Fruit fly (Drosophila melanogaster): ENCODE data around the gene CG3402.
A peak's percentile ranks its signal among the peaks of the same experiment; 100 is the strongest.

The CG3402 gene

DNA sequence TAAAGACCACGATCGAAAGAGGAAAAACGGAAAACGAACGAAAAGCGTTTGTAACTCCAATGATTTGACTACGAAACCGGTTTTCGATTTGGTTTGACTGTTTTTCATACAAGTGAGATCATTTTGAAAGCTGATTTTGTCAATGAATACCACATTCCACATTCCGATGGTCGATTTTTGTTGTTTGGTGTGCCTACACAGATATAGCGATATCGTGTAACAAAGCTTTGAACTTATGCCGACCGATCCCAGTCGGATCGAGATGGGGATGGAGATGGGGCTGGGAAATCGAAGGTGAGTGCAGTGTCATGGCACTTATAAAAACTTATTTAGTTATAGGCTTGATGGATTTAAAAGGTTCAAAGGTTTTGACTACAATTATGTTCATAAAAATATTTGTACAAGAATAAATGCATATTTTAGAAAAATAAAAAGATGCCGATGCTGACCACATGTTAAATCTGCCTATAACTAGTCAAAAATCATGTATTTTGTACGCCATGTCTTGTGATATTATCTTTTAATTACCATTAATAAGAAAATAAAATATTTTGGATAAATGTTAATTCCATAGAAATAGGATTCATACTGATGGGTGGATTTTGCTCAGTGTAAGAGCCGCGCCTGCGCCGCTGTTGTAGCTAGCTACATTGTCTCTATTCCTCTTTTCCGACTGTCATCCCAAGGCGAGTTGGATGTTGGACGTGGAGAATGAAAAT lies 10.4 kb downstream of the CG3402 start (continued):
- TF ChIP-seq CG8924 (tag; optimal IDR thresholded peaks at IDR 0.05) = peak; percentile 66
- TF ChIP-seq sisA (GFP tag; IDR thresholded peaks at IDR 0.05) = peak; percentile 34; the same call in 1 of the 2 replicates
- TF ChIP-seq sna (GFP tag; IDR thresholded peaks at IDR 0.05; ENCODE audit: partially characterized antibody) = no peak
- TF ChIP-seq Eip74EF (GFP tag; optimal IDR thresholded peaks at IDR 0.05) = peak in 1 of 2 experiments; percentile 44
- TF ChIP-seq ap (GFP tag; IDR thresholded peaks at IDR 0.05) = 0 out of 2 replicates have a peak, but pooled peaks have one; percentile 9
- 0 out of 2 replicates have a peak, but pooled peaks have one; percentile 27 for TF ChIP-seq CG17328 (GFP tag; IDR thresholded peaks at IDR 0.05)
- no peak for TF ChIP-seq pum (GFP tag; optimal IDR thresholded peaks at IDR 0.05)
- no peak for TF ChIP-seq Antp (GFP tag; optimal IDR thresholded peaks at IDR 0.05)
- peak; percentile 68 for TF ChIP-seq Ssrp (tag; optimal IDR thresholded peaks at IDR 0.05)
- no peak for TF ChIP-seq pzg (GFP tag; optimal IDR thresholded peaks at IDR 0.05)
- no peak for TF ChIP-seq zen2 (GFP tag; IDR thresholded peaks at IDR 0.05; ENCODE audit: partially characterized antibody)
- no peak for TF ChIP-seq CG4404 (GFP tag; IDR thresholded peaks at IDR 0.05)
- TF ChIP-seq tap (tag; optimal IDR thresholded peaks at IDR 0.05) = peak; percentile 51
- peak; percentile 15; the same call in 1 of the 2 replicates for TF ChIP-seq CG4730 (GFP tag; IDR thresholded peaks at IDR 0.05)
- TF ChIP-seq CG2875 (GFP tag; optimal IDR thresholded peaks at IDR 0.05) = peak; percentile 51
- TF ChIP-seq inv (GFP tag; IDR thresholded peaks at IDR 0.05; ENCODE audit: partially characterized antibody) = no peak
- TF ChIP-seq prd (optimal IDR thresholded peaks at IDR 0.05) = no peak
- peak; percentile 64; the same call in 2 of the 3 replicates for TF ChIP-seq prd (GFP tag; IDR thresholded peaks at IDR 0.05)
- peak; percentile 32 for TF ChIP-seq CG1602 (GFP tag; optimal IDR thresholded peaks at IDR 0.05)
- TF ChIP-seq CG9437 (GFP tag; optimal IDR thresholded peaks at IDR 0.05) = peak; percentile 33
- no peak for TF ChIP-seq MBD-R2 (GFP tag; IDR thresholded peaks at IDR 0.05)
- no peak for TF ChIP-seq Neu2 (GFP tag; optimal IDR thresholded peaks at IDR 0.05; ENCODE audit: borderline replicate concordance)
- peak; percentile 68; the same call in 1 of the 2 replicates for TF ChIP-seq Ptx1 (GFP tag; IDR thresholded peaks at IDR 0.05)
- peak; percentile 60 for TF ChIP-seq unpg (GFP tag; optimal IDR thresholded peaks at IDR 0.05)
- TF ChIP-seq mam (GFP tag; optimal IDR thresholded peaks at IDR 0.05) = no peak
- peak; percentile 32 for TF ChIP-seq Fer3 (tag; optimal IDR thresholded peaks at IDR 0.05)
- TF ChIP-seq CG16815 (GFP tag; optimal IDR thresholded peaks at IDR 0.05) = peak; percentile 43
- TF ChIP-seq Hr51 (GFP tag; optimal IDR thresholded peaks at IDR 0.05) = peak in 1 of 2 experiments; percentile 82
- no peak for TF ChIP-seq Fer2 (tag; optimal IDR thresholded peaks at IDR 0.05)
- TF ChIP-seq ATbp (GFP tag; optimal IDR thresholded peaks at IDR 0.05) = peak; percentile 42
- peak; percentile 40 for TF ChIP-seq cato (GFP tag; optimal IDR thresholded peaks at IDR 0.05; ENCODE audit: borderline replicate concordance)
- TF ChIP-seq cas (GFP tag; IDR thresholded peaks at IDR 0.05) = no peak
- TF ChIP-seq slbo (GFP tag; IDR thresholded peaks at IDR 0.05) = peak; percentile 38
- TF ChIP-seq maf-S (GFP tag; optimal IDR thresholded peaks at IDR 0.05) = no peak
- TF ChIP-seq trem (tag; optimal IDR thresholded peaks at IDR 0.05) = peak; percentile 56
- peak; percentile 8 for TF ChIP-seq fd3F (GFP tag; optimal IDR thresholded peaks at IDR 0.05)
- peak; percentile 42 for TF ChIP-seq esg (GFP tag; conservative IDR thresholded peaks at IDR 0.05)
- TF ChIP-seq CG10366 (GFP tag; IDR thresholded peaks at IDR 0.05) = peak; percentile 52
- peak; percentile 63 for TF ChIP-seq CG3281 (GFP tag; optimal IDR thresholded peaks at IDR 0.05)
- peak; percentile 48 for TF ChIP-seq ara (GFP tag; IDR thresholded peaks at IDR 0.05)
- TF ChIP-seq BtbVII (GFP tag; optimal IDR thresholded peaks at IDR 0.05) = peak; percentile 60
- no peak for TF ChIP-seq CG1832 (GFP tag; optimal IDR thresholded peaks at IDR 0.05)
- TF ChIP-seq CG18011 (GFP tag; optimal IDR thresholded peaks at IDR 0.05) = peak; percentile 0
- peak; percentile 35 for TF ChIP-seq CG2120 (GFP tag; optimal IDR thresholded peaks at IDR 0.05)
- peak; percentile 84 for TF ChIP-seq Ets65A (GFP tag)
- no peak for TF ChIP-seq CG17186 (GFP tag; optimal IDR thresholded peaks at IDR 0.05)
- TF ChIP-seq Usf (GFP tag; optimal IDR thresholded peaks at IDR 0.05) = peak; percentile 3
- TF ChIP-seq ems (GFP tag; optimal IDR thresholded peaks at IDR 0.05) = no peak
- peak; percentile 66 for TF ChIP-seq dysf (GFP tag; IDR thresholded peaks at IDR 0.05)

Measured in whole organism, embryonic.